Fruit fly (Drosophila melanogaster): ENCODE results near the gene CG32264.

DNA sequence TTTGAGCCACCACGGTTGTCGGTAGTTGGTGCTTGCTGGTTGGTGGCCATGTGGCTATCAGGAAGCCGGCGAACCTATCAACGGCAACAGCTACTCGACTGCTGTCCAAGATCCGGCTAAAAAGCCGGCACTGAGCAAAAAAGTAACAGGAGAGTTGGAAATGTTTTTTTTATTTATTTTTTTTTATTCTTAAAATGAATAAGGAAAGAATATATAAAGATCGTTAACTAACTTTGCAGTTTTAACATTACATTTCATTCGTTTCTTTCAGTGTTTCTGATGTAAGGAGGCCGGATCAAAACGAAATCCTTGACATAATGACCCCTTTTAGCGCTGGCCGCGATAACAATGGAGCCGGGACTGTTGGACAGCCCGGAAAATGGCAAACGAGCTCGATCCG is 122.3 kb downstream of the CG32264 start:
- TF ChIP-seq ttk (optimal IDR thresholded peaks at IDR 0.05): no peak
- no peak for TF ChIP-seq Myc (optimal IDR thresholded peaks at IDR 0.05)
- TF ChIP-seq Sin3A (optimal IDR thresholded peaks at IDR 0.05): no peak

All from Kc167 (cell line).